Fruit fly (Drosophila melanogaster) whole organism, wandering third instar larva: ENCODE results near the gene CG13837.

Source experiments
- Hr83 ChIP-seq: fragments of 200-300 bp; sonication (Bioruptor generic); optimal IDR thresholded peaks from 2 replicates; lab custom pipeline; 2016; ENCODE audit warnings: missing biosample characterization, mild to moderate bottlenecking, missing genetic modification characterization, moderate library complexity; ENCODE audit not compliant: poor library complexity, severe bottlenecking
- Jra ChIP-seq: sonication (Bioruptor generic); optimal IDR thresholded peaks from 2 replicates; lab custom pipeline; 2016; ENCODE audit warnings: missing biosample characterization, missing genetic modification characterization
- N ChIP-seq: fragments of >200 bp; optimal IDR thresholded peaks from 2 replicates; lab custom pipeline; 2018; ENCODE audit warnings: missing biosample characterization, missing external identifiers, missing genetic modification characterization
- Sp1 ChIP-seq: fragments of 200-800 bp; sonication (Bioruptor generic); optimal IDR thresholded peaks from 3 replicates; lab custom pipeline; 2019; ENCODE audit warnings: missing biosample characterization, mild to moderate bottlenecking, missing genetic modification characterization, moderate library complexity
- br ChIP-seq: fragments of 200-800 bp; sonication (Bioruptor generic); optimal IDR thresholded peaks from 2 replicates; lab custom pipeline; 2016; ENCODE audit warnings: missing biosample characterization, missing genetic modification characterization
- ey ChIP-seq: fragments of 200-800 bp; sonication (Bioruptor generic); optimal IDR thresholded peaks from 2 replicates; lab custom pipeline; 2016; ENCODE audit warnings: missing biosample characterization, missing genetic modification characterization
- psq ChIP-seq: fragments of 200-800 bp; sonication (Bioruptor generic); optimal IDR thresholded peaks from 3 replicates; lab custom pipeline; 2017; ENCODE audit warnings: missing biosample characterization, mild to moderate bottlenecking, missing genetic modification characterization, moderate library complexity
- usp ChIP-seq: fragments of >200 bp; optimal IDR thresholded peaks from 2 replicates; lab custom pipeline; 2017; ENCODE audit warnings: missing biosample characterization, missing genetic modification characterization

dm6 chr3R:23060166-23060565 lies 16.4 kb downstream of the CG13837 start:
- TF ChIP-seq usp (GFP tag; lab: Kevin White, UChicago) (no peak), ey (no peak), Sp1 (GFP tag; lab: Kevin White, UChicago) (no peak), N (GFP tag; lab: Kevin White, UChicago) (no peak), br (GFP tag; lab: Kevin White, UChicago) (no peak), Hr83 (GFP tag; lab: Kevin White, UChicago) (no peak), Jra (no peak), psq (no peak)
